Worm (Caenorhabditis elegans) whole organism, L4 larva: ENCODE results near the gene arrd-14.

ENCODE experiments used
- D1046.2 ChIP-seq: fragments of 200-800 bp; sonication (Bioruptor generic); IDR thresholded peaks from 2 replicates; pipeline ENCODE4 v1.3.6; 2022; ENCODE audit warnings: missing genetic modification characterization, missing compliant biosample characterization
- F10B5.3 ChIP-seq: sonication (generic microtip); optimal IDR thresholded peaks from 2 replicates; lab custom pipeline; 2016; ENCODE audit warnings: mild to moderate bottlenecking, missing genetic modification characterization, missing compliant biosample characterization
- F26F4.8 ChIP-seq: fragments of 200-800 bp; sonication (Bioruptor generic); conservative IDR thresholded peaks from 2 replicates; pipeline ENCODE4 v1.3.6; 2022; ENCODE audit warnings: missing genetic modification characterization, missing compliant biosample characterization
- F37D6.2 ChIP-seq: sonication (generic microtip); optimal IDR thresholded peaks from 2 replicates; lab custom pipeline; 2016; ENCODE audit warnings: mild to moderate bottlenecking, missing genetic modification characterization, missing compliant biosample characterization
- F49E8.2 ChIP-seq: sonication (generic microtip); optimal IDR thresholded peaks from 2 replicates; lab custom pipeline; 2016; ENCODE audit warnings: missing compliant biosample characterization, mild to moderate bottlenecking, missing genetic modification characterization, borderline replicate concordance
- T20F7.1 ChIP-seq: fragments of 200-800 bp; sonication (Bioruptor generic); optimal IDR thresholded peaks from 2 replicates; lab custom pipeline; 2018; ENCODE audit warnings: mild to moderate bottlenecking, missing genetic modification characterization, missing compliant biosample characterization
- T26A8.4 ChIP-seq: fragments of 200-800 bp; sonication (Bioruptor generic); IDR thresholded peaks from 2 replicates; pipeline ENCODE4 v1.3.6; 2022; ENCODE audit warnings: missing genetic modification characterization, missing compliant biosample characterization
- Y5F2A.4 ChIP-seq: fragments of 200-800 bp; sonication (Bioruptor generic); optimal IDR thresholded peaks from 2 replicates; lab custom pipeline; 2018; ENCODE audit warnings: mild to moderate bottlenecking, missing genetic modification characterization, missing compliant biosample characterization
- ZK337.2 ChIP-seq: fragments of 200-800 bp; sonication (Bioruptor generic); IDR thresholded peaks from 2 replicates; pipeline ENCODE4 v1.3.6; 2022; ENCODE audit warnings: missing genetic modification reagents, missing genetic modification characterization, missing compliant biosample characterization
- arid-1 ChIP-seq: fragments of 200-800 bp; sonication (Bioruptor generic); conservative IDR thresholded peaks from 2 replicates; pipeline ENCODE4 v1.3.6; 2022; ENCODE audit warnings: missing genetic modification reagents, missing genetic modification characterization, missing compliant biosample characterization
- attf-4 ChIP-seq: sonication (generic microtip); optimal IDR thresholded peaks from 3 replicates; lab custom pipeline; 2017; ENCODE audit warnings: missing biosample characterization, missing genetic modification characterization
- ceh-20 ChIP-seq: fragments of 200-800 bp; sonication (Bioruptor generic); IDR thresholded peaks from 2 replicates; pipeline ENCODE4 v1.3.6; 2022; ENCODE audit warnings: missing genetic modification reagents, missing genetic modification characterization, missing compliant biosample characterization
- ceh-44 ChIP-seq: fragments of 200-800 bp; sonication (Bioruptor generic); IDR thresholded peaks from 2 replicates; pipeline ENCODE4 v1.3.6; 2022; ENCODE audit warnings: missing genetic modification reagents, missing genetic modification characterization, missing compliant biosample characterization
- ceh-62 ChIP-seq: sonication (generic microtip); optimal IDR thresholded peaks from 2 replicates; lab custom pipeline; 2017; ENCODE audit warnings: missing biosample characterization, missing genetic modification characterization
- cey-2 ChIP-seq: sonication (generic microtip); optimal IDR thresholded peaks from 3 replicates; lab custom pipeline; 2017; ENCODE audit warnings: missing genetic modification characterization, mild to moderate bottlenecking, missing compliant biosample characterization, antibody characterized with exemption, borderline replicate concordance; ENCODE audit not compliant: insufficient read depth
- ctbp-1 ChIP-seq: fragments of 200-800 bp; sonication (Bioruptor generic); IDR thresholded peaks from 2 replicates; pipeline ENCODE4 v1.3.6; 2022; ENCODE audit warnings: missing genetic modification reagents, missing genetic modification characterization, missing compliant biosample characterization
- daf-12 ChIP-seq: fragments of 150-350 bp; optimal IDR thresholded peaks from 2 replicates; lab custom pipeline; 2014; ENCODE audit warnings: missing biosample characterization, missing genetic modification reagents, missing genetic modification characterization
- daf-16 ChIP-seq, 3 experiments: sonication (generic microtip); optimal IDR thresholded peaks; 2 replicates each; lab custom pipeline; 2016 to 2017; ENCODE audit warnings: missing genetic modification characterization in 3 of 3, missing genetic modification reagents in 3 of 3, mild to moderate bottlenecking in 2 of 3, missing compliant biosample characterization in 2 of 3, missing biosample characterization in 1 of 3, moderate library complexity in 1 of 3
- daf-8 ChIP-seq: fragments of 200-800 bp; sonication (Bioruptor generic); IDR thresholded peaks from 2 replicates; pipeline ENCODE4 v1.3.6; 2022; ENCODE audit warnings: missing genetic modification characterization, missing compliant biosample characterization
- dmd-6 ChIP-seq: fragments of 200-800 bp; sonication (Bioruptor generic); IDR thresholded peaks from 2 replicates; pipeline ENCODE4 v1.3.6; 2022; ENCODE audit warnings: missing genetic modification reagents, missing genetic modification characterization, missing compliant biosample characterization
- dmd-9 ChIP-seq: fragments of 200-800 bp; sonication (Bioruptor generic); IDR thresholded peaks from 2 replicates; pipeline ENCODE4 v1.3.6; 2022; ENCODE audit warnings: missing genetic modification reagents, missing genetic modification characterization, missing compliant biosample characterization
- duxl-1 ChIP-seq: sonication (generic microtip); optimal IDR thresholded peaks from 2 replicates; lab custom pipeline; 2016; ENCODE audit warnings: mild to moderate bottlenecking, missing genetic modification characterization, moderate library complexity, missing compliant biosample characterization; ENCODE audit not compliant: poor library complexity
- egl-43 ChIP-seq: fragments of 200-800 bp; sonication (Bioruptor generic); IDR thresholded peaks from 2 replicates; pipeline ENCODE4 v1.3.6; 2022; ENCODE audit warnings: missing genetic modification reagents, missing genetic modification characterization, missing compliant biosample characterization
- gei-8 ChIP-seq: fragments of 200-800 bp; sonication (Bioruptor generic); optimal IDR thresholded peaks from 2 replicates; lab custom pipeline; 2018; ENCODE audit warnings: mild to moderate bottlenecking, missing genetic modification characterization, missing compliant biosample characterization
- jun-1 ChIP-seq: fragments of 150-350 bp; optimal IDR thresholded peaks from 2 replicates; lab custom pipeline; 2014; ENCODE audit warnings: missing biosample characterization, missing genetic modification reagents, missing genetic modification characterization
- lim-7 ChIP-seq: fragments of 200-800 bp; sonication (Bioruptor generic); IDR thresholded peaks from 2 replicates; pipeline ENCODE4 v1.3.6; 2022; ENCODE audit warnings: missing genetic modification characterization, missing compliant biosample characterization
- lin-15B ChIP-seq: fragments of 150-350 bp; sonication (generic microtip); optimal IDR thresholded peaks from 3 replicates; lab custom pipeline; 2014; ENCODE audit warnings: missing biosample characterization, missing genetic modification characterization
- lin-29 ChIP-seq: fragments of 200-800 bp; sonication (Bioruptor generic); IDR thresholded peaks from 2 replicates; pipeline ENCODE4 v1.3.6; 2022; ENCODE audit warnings: missing genetic modification reagents, missing genetic modification characterization, missing compliant biosample characterization
- lin-38 ChIP-seq: fragments of 200-800 bp; sonication (Bioruptor generic); IDR thresholded peaks from 2 replicates; pipeline ENCODE4 v1.3.6; 2022; ENCODE audit warnings: missing genetic modification reagents, missing genetic modification characterization, missing compliant biosample characterization
- lir-3 ChIP-seq: sonication (generic microtip); optimal IDR thresholded peaks from 2 replicates; lab custom pipeline; 2016; ENCODE audit warnings: mild to moderate bottlenecking, missing genetic modification characterization, missing compliant biosample characterization
- lsy-2 ChIP-seq, 2 experiments: fragments of 150-350 bp in 1 of 2; sonication (generic microtip) in 1 of 2; optimal IDR thresholded peaks; 2 replicates each; lab custom pipeline; 2014 to 2017; ENCODE audit warnings: missing biosample characterization in 2 of 2, missing genetic modification characterization in 2 of 2
- madf-5 ChIP-seq, 2 experiments: fragments of 200-800 bp; sonication (Bioruptor generic); IDR thresholded peaks; 2 replicates each; pipeline ENCODE4 v1.3.6; 2022; ENCODE audit warnings: missing compliant biosample characterization in 2 of 2, missing genetic modification characterization in 2 of 2
- madf-9 ChIP-seq: fragments of 200-800 bp; sonication (Bioruptor generic); conservative IDR thresholded peaks from 2 replicates; pipeline ENCODE4 v1.3.6; 2022; ENCODE audit warnings: missing genetic modification reagents, missing genetic modification characterization, missing compliant biosample characterization
- mes-2 ChIP-seq: sonication (generic microtip); optimal IDR thresholded peaks from 2 replicates; lab custom pipeline; 2016; ENCODE audit warnings: missing genotype, mild to moderate bottlenecking, missing genetic modification characterization, missing compliant biosample characterization; ENCODE audit not compliant: poor library complexity, severe bottlenecking
- mxl-2 ChIP-seq: fragments of 200-800 bp; sonication (Bioruptor generic); conservative IDR thresholded peaks from 2 replicates; pipeline ENCODE4 v1.3.6; 2022; ENCODE audit warnings: missing genetic modification reagents, missing genetic modification characterization, missing compliant biosample characterization
- nhr-102 ChIP-seq: sonication (generic microtip); optimal IDR thresholded peaks from 2 replicates; lab custom pipeline; 2016; ENCODE audit warnings: mild to moderate bottlenecking, missing genetic modification characterization, moderate library complexity, missing compliant biosample characterization
- nhr-25 ChIP-seq: sonication (generic microtip); optimal IDR thresholded peaks from 2 replicates; lab custom pipeline; 2017; ENCODE audit warnings: missing genetic modification characterization, mild to moderate bottlenecking, missing compliant biosample characterization, antibody characterized with exemption, moderate library complexity, borderline replicate concordance; ENCODE audit not compliant: insufficient read depth
- nhr-28 ChIP-seq: fragments of 150-350 bp; optimal IDR thresholded peaks from 2 replicates; lab custom pipeline; 2014; ENCODE audit warnings: missing biosample characterization, missing genetic modification characterization
- nhr-42 ChIP-seq: fragments of 200-800 bp; sonication (Bioruptor generic); IDR thresholded peaks from 2 replicates; pipeline ENCODE4 v1.3.6; 2022; ENCODE audit warnings: missing genetic modification characterization, missing compliant biosample characterization
- nhr-48 ChIP-seq: sonication (generic microtip); optimal IDR thresholded peaks from 2 replicates; lab custom pipeline; 2016; ENCODE audit warnings: mild to moderate bottlenecking, missing genetic modification characterization, missing compliant biosample characterization
- nhr-77 ChIP-seq: fragments of 150-350 bp; optimal IDR thresholded peaks from 2 replicates; lab custom pipeline; 2014; ENCODE audit warnings: missing biosample characterization, missing genetic modification characterization
- rbr-2 ChIP-seq: sonication (generic microtip); optimal IDR thresholded peaks from 2 replicates; lab custom pipeline; 2016; ENCODE audit warnings: missing genotype, missing genetic modification characterization, missing compliant biosample characterization
- sdz-12 ChIP-seq: fragments of 200-800 bp; sonication (Bioruptor generic); optimal IDR thresholded peaks from 2 replicates; lab custom pipeline; 2018; ENCODE audit warnings: mild to moderate bottlenecking, missing genetic modification characterization, missing compliant biosample characterization
- snpc-1.2 ChIP-seq: fragments of 200-800 bp; sonication (Bioruptor generic); IDR thresholded peaks from 2 replicates; pipeline ENCODE4 v1.3.6; 2022; ENCODE audit warnings: missing genetic modification reagents, missing genetic modification characterization, missing compliant biosample characterization
- snpc-4 ChIP-seq: fragments of 150-350 bp; optimal IDR thresholded peaks from 2 replicates; lab custom pipeline; 2014; ENCODE audit warnings: missing biosample characterization, missing genetic modification characterization
- unc-39 ChIP-seq: sonication (generic microtip); optimal IDR thresholded peaks from 2 replicates; lab custom pipeline; 2017; ENCODE audit warnings: missing biosample characterization, missing genetic modification characterization
- unc-62 ChIP-seq, 3 experiments: fragments of 150-350 bp in 1 of 3; sonication (generic microtip); optimal IDR thresholded peaks in 2 of 3; peaks in 1 of 3; 1 replicate in 1 of 3; 2 replicates in 2 of 3; lab custom pipeline; 2014 to 2017; ENCODE audit warnings: missing biosample characterization in 3 of 3, missing genetic modification characterization in 3 of 3, missing genetic modification reagents in 3 of 3, missing genotype in 1 of 3
- vab-7 ChIP-seq: fragments of 200-800 bp; sonication (Bioruptor generic); IDR thresholded peaks from 2 replicates; pipeline ENCODE4 v1.3.6; 2022; ENCODE audit warnings: missing genetic modification reagents, missing genetic modification characterization, missing compliant biosample characterization
- zip-2 ChIP-seq: fragments of 150-350 bp; optimal IDR thresholded peaks from 2 replicates; lab custom pipeline; 2014; ENCODE audit warnings: missing biosample characterization, missing genetic modification characterization

Gene arrd-14

DNA sequence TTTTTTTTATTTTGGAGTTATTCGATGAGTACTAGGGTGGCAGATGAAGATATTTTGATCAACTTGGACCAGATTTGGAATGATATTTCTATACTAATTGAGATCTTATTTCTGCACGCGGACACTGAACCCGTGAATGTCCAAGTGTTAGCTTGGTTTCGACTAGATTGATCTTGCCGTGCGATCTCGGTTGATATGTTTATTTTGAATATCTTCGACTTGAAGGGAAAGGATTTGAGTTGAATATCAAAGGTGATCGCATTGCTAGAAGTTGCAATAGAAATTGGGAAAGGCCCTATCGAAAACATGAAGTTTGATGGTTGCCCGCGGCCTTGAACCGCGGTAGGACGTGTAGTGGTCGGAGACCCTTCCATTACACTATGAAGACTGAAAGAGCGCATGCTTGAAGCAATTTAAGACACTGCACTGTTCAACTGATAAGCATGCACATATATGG, 28.7 kb downstream of the arrd-14 start (continued):
- no peak for TF ChIP-seq F49E8.2 (tag; lab: Kevin White, UChicago)
- no peak for TF ChIP-seq attf-4 (tag; lab: Kevin White, UChicago)
- 0 out of 4 replicates have a peak, but pooled peaks of 1 of the 2 experiments have one; percentile 67 for TF ChIP-seq madf-5 (GFP tag; IDR thresholded peaks at IDR 0.05; lab: Robert Waterston, UW)
- no peak for TF ChIP-seq ceh-44
- no peak for TF ChIP-seq lin-29
- TF ChIP-seq daf-8 (GFP tag; lab: Robert Waterston, UW) = no peak
- TF ChIP-seq sdz-12 (GFP tag; lab: Kevin White, UChicago) = no peak
- peak; percentile 18; the same call in 1 of the 2 replicates for TF ChIP-seq egl-43 (GFP tag; lab: Robert Waterston, UW)
- no peak for TF ChIP-seq snpc-4
- TF ChIP-seq lim-7 (GFP tag; lab: Robert Waterston, UW) = peak; percentile 59; the same call in 1 of the 2 replicates
- no peak for TF ChIP-seq madf-9 (GFP tag; lab: Robert Waterston, UW)
- TF ChIP-seq nhr-42 (GFP tag; lab: Robert Waterston, UW) = peak; percentile 47; the same call in 1 of the 2 replicates
- no peak for TF ChIP-seq ceh-62 (tag; lab: Kevin White, UChicago)
- no peak for TF ChIP-seq lsy-2 (tag; optimal IDR thresholded peaks at IDR 0.05; lab: Kevin White, UChicago)
- 0 out of 2 replicates have a peak, but pooled peaks have one; percentile 45 for TF ChIP-seq T26A8.4 (GFP tag; lab: Robert Waterston, UW)
- peak; percentile 82 for TF ChIP-seq nhr-102 (tag; lab: Kevin White, UChicago)
- TF ChIP-seq lin-15B (tag; lab: Kevin White, UChicago) = no peak
- TF ChIP-seq ZK337.2 (GFP tag; lab: Robert Waterston, UW) = no peak
- TF ChIP-seq zip-2 (tag; lab: Kevin White, UChicago) = no peak
- peak in 1 of 2 experiments; percentile 58 for TF ChIP-seq daf-16 (GFP tag; optimal IDR thresholded peaks at IDR 0.05; lab: Kevin White, UChicago)
- TF ChIP-seq daf-16 (tag; optimal IDR thresholded peaks at IDR 0.05; lab: Kevin White, UChicago) = peak; percentile 85
- peak; percentile 88 for TF ChIP-seq nhr-77 (tag; lab: Kevin White, UChicago)
- peak; percentile 57 for TF ChIP-seq gei-8 (GFP tag; lab: Kevin White, UChicago)
- TF ChIP-seq rbr-2 (tag; lab: Kevin White, UChicago) = peak; percentile 19
- peak; percentile 73 for TF ChIP-seq nhr-48 (tag; lab: Kevin White, UChicago)
- TF ChIP-seq ceh-20 = no peak
- TF ChIP-seq ctbp-1 (GFP tag; lab: Robert Waterston, UW) = no peak
- no peak for TF ChIP-seq F10B5.3 (tag; lab: Kevin White, UChicago)
- no peak for TF ChIP-seq Y5F2A.4 (GFP tag; lab: Kevin White, UChicago)
- peak; percentile 65 for TF ChIP-seq nhr-28
- TF ChIP-seq T20F7.1 (GFP tag; lab: Kevin White, UChicago) = no peak
- no peak for TF ChIP-seq F26F4.8 (GFP tag; lab: Robert Waterston, UW)
- no peak for TF ChIP-seq unc-39 (tag; lab: Kevin White, UChicago)
- TF ChIP-seq lir-3 (tag; lab: Kevin White, UChicago) = no peak
- TF ChIP-seq vab-7 = no peak
- peak; percentile 82 for TF ChIP-seq jun-1 (tag; lab: Kevin White, UChicago)
- TF ChIP-seq dmd-9 (GFP tag; lab: Robert Waterston, UW) = no peak
- TF ChIP-seq F37D6.2 (tag; lab: Kevin White, UChicago) = no peak
- TF ChIP-seq mxl-2 (GFP tag; lab: Robert Waterston, UW) = no peak
- TF ChIP-seq lin-38 (GFP tag; lab: Robert Waterston, UW) = no peak
- TF ChIP-seq duxl-1 (tag; lab: Kevin White, UChicago) = peak; percentile 18
- TF ChIP-seq D1046.2 (GFP tag; lab: Robert Waterston, UW) = no peak; the same call in 1 of the 2 replicates
- TF ChIP-seq mes-2 (tag; lab: Kevin White, UChicago) = peak; percentile 29
- TF ChIP-seq snpc-1.2 = no peak
- no peak for TF ChIP-seq arid-1 (GFP tag; lab: Robert Waterston, UW)
- TF ChIP-seq dmd-6 (GFP tag; lab: Robert Waterston, UW) = peak; percentile 54
- TF ChIP-seq nhr-25 (tag; lab: Kevin White, UChicago) = no peak
- TF ChIP-seq unc-62 (GFP tag; optimal IDR thresholded peaks at IDR 0.05 in 1 of 2; lab: Kevin White, UChicago) = no peak
- TF ChIP-seq unc-62 (tag; optimal IDR thresholded peaks at IDR 0.05; lab: Kevin White, UChicago) = no peak
- TF ChIP-seq cey-2 (tag; lab: Kevin White, UChicago) = no peak
- no peak for TF ChIP-seq daf-12 (tag; lab: Kevin White, UChicago)
